Fruit fly (Drosophila melanogaster) whole organism, embryonic: Measurements from ENCODE around the gene Galphai.

Source experiments
- Aef1 ChIP-seq: fragments of 200-800 bp; sonication (Bioruptor generic); IDR thresholded peaks from 3 replicates; pipeline ENCODE4 v1.3.6; 2022; ENCODE audit warnings: missing biosample characterization, missing genetic modification characterization
- B-H2 ChIP-seq: fragments of 200-800 bp; sonication (Bioruptor generic); optimal IDR thresholded peaks from 2 replicates; lab custom pipeline; 2018; ENCODE audit warnings: missing biosample characterization, mild to moderate bottlenecking, missing genetic modification characterization
- CG10543 ChIP-seq: fragments of 200-800 bp; sonication (Bioruptor generic); optimal IDR thresholded peaks from 3 replicates; lab custom pipeline; 2017; ENCODE audit warnings: missing biosample characterization, mild to moderate bottlenecking, missing genetic modification characterization, moderate library complexity
- CG11093 ChIP-seq: fragments of 200-800 bp; sonication (Bioruptor generic); IDR thresholded peaks from 3 replicates; pipeline ENCODE4 v1.3.6; 2022; ENCODE audit warnings: missing biosample characterization, missing genetic modification characterization
- CG12391 ChIP-seq: fragments of 200-800 bp; sonication (Bioruptor generic); optimal IDR thresholded peaks from 3 replicates; lab custom pipeline; 2018; ENCODE audit warnings: missing biosample characterization, mild to moderate bottlenecking, missing genetic modification characterization, moderate library complexity
- CG14860 ChIP-seq: fragments of 200-800 bp; sonication (Bioruptor generic); IDR thresholded peaks from 3 replicates; pipeline ENCODE4 v1.3.6; 2022; ENCODE audit warnings: missing biosample characterization, missing genetic modification characterization; ENCODE audit not compliant: partially characterized antibody
- CG1602 ChIP-seq: fragments of 200-800 bp; sonication (Bioruptor generic); optimal IDR thresholded peaks from 3 replicates; lab custom pipeline; 2016; ENCODE audit warnings: missing biosample characterization, missing genetic modification characterization
- CG16815 ChIP-seq: fragments of 200-800 bp; sonication (Bioruptor generic); optimal IDR thresholded peaks from 3 replicates; lab custom pipeline; 2017; ENCODE audit warnings: missing biosample characterization, mild to moderate bottlenecking, missing genetic modification characterization
- CG16863 ChIP-seq: fragments of 200-800 bp; sonication (Bioruptor generic); optimal IDR thresholded peaks from 3 replicates; lab custom pipeline; 2016; ENCODE audit warnings: missing biosample characterization, missing genetic modification characterization
- CG17912 ChIP-seq: fragments of 200-800 bp; sonication (Bioruptor generic); optimal IDR thresholded peaks from 2 replicates; lab custom pipeline; 2018; ENCODE audit warnings: missing biosample characterization, mild to moderate bottlenecking, missing genetic modification characterization
- CG18476 ChIP-seq: fragments of 200-800 bp; sonication (Bioruptor generic); optimal IDR thresholded peaks from 2 replicates; lab custom pipeline; 2016; ENCODE audit warnings: missing biosample characterization, mild to moderate bottlenecking, missing genetic modification characterization
- CG31365 ChIP-seq: fragments of 200-800 bp; sonication (Bioruptor generic); optimal IDR thresholded peaks from 2 replicates; lab custom pipeline; 2018; ENCODE audit warnings: missing biosample characterization, mild to moderate bottlenecking, missing genetic modification characterization
- CG3407 ChIP-seq: fragments of 200-800 bp; sonication (Bioruptor generic); optimal IDR thresholded peaks from 2 replicates; lab custom pipeline; 2018; ENCODE audit warnings: missing biosample characterization, mild to moderate bottlenecking, missing genetic modification characterization
- CG34376 ChIP-seq: fragments of 200-800 bp; sonication (Bioruptor generic); optimal IDR thresholded peaks from 2 replicates; lab custom pipeline; 2018; ENCODE audit warnings: missing biosample characterization, mild to moderate bottlenecking, missing genetic modification characterization
- CG34422 ChIP-seq: fragments of 200-800 bp; sonication (Bioruptor generic); IDR thresholded peaks from 3 replicates; pipeline ENCODE4 v1.3.6; 2022; ENCODE audit warnings: missing biosample characterization, missing genetic modification characterization
- CG4404 ChIP-seq: fragments of 200-800 bp; sonication (Bioruptor generic); IDR thresholded peaks from 2 replicates; pipeline ENCODE4 v1.3.6; 2022; ENCODE audit warnings: missing biosample characterization, missing genetic modification characterization
- CG4820 ChIP-seq: fragments of 200-800 bp; sonication (Bioruptor generic); optimal IDR thresholded peaks from 3 replicates; lab custom pipeline; 2016; ENCODE audit warnings: missing biosample characterization, missing genetic modification characterization
- CG4854 ChIP-seq: fragments of 200-800 bp; sonication (Bioruptor generic); optimal IDR thresholded peaks from 2 replicates; lab custom pipeline; 2016; ENCODE audit warnings: missing biosample characterization, missing genetic modification characterization, inconsistent platforms
- CG6765 ChIP-seq: fragments of 200-800 bp; sonication (Bioruptor generic); optimal IDR thresholded peaks from 3 replicates; lab custom pipeline; 2017; ENCODE audit warnings: missing biosample characterization, mild to moderate bottlenecking, missing genetic modification characterization
- CG9215 ChIP-seq: fragments of 200-800 bp; sonication (Bioruptor generic); IDR thresholded peaks from 2 replicates; pipeline ENCODE4 v1.3.6; 2022; ENCODE audit warnings: missing biosample characterization, missing genetic modification characterization
- Dad ChIP-seq: fragments of 200-800 bp; sonication (Bioruptor generic); optimal IDR thresholded peaks from 3 replicates; lab custom pipeline; 2016; ENCODE audit warnings: missing biosample characterization, missing genetic modification characterization
- Doc2 ChIP-seq: fragments of 200-800 bp; sonication (Bioruptor generic); IDR thresholded peaks from 2 replicates; pipeline ENCODE4 v1.3.6; 2022; ENCODE audit warnings: missing biosample characterization, missing genetic modification characterization
- E2f2 ChIP-seq: fragments of 200-800 bp; sonication (Bioruptor generic); IDR thresholded peaks from 2 replicates; pipeline ENCODE4 v1.3.6; 2022; ENCODE audit warnings: missing biosample characterization, missing genetic modification characterization
- Ets65A ChIP-seq: fragments of 200-800 bp; sonication (Bioruptor generic); peaks from one replicate; lab custom pipeline; 2016; ENCODE audit warnings: missing biosample characterization, missing genetic modification characterization
- GATAe ChIP-seq: fragments of 200-800 bp; sonication (Bioruptor generic); conservative IDR thresholded peaks from 2 replicates; pipeline ENCODE4 v1.3.6; 2022; ENCODE audit warnings: missing biosample characterization, missing genetic modification characterization
- Hr3 ChIP-seq: fragments of 200-800 bp; sonication (Bioruptor generic); optimal IDR thresholded peaks from 3 replicates; lab custom pipeline; 2016; ENCODE audit warnings: missing biosample characterization, missing genetic modification characterization
- Jarid2 ChIP-seq: fragments of 200-800 bp; sonication (Bioruptor generic); optimal IDR thresholded peaks from 3 replicates; lab custom pipeline; 2017; ENCODE audit warnings: mild to moderate bottlenecking, missing biosample characterization, missing genetic modification reagents, missing genetic modification characterization
- Optix ChIP-seq: fragments of 200-800 bp; sonication (Bioruptor generic); IDR thresholded peaks from 3 replicates; pipeline ENCODE4 v1.3.6; 2022; ENCODE audit warnings: missing biosample characterization, missing genetic modification characterization
- Pdp1 ChIP-seq, 2 experiments: fragments of 200-800 bp; sonication (Bioruptor generic); optimal IDR thresholded peaks; 3 replicates each; lab custom pipeline; 2016; ENCODE audit warnings: missing biosample characterization in 2 of 2, missing genetic modification characterization in 2 of 2, mild to moderate bottlenecking in 1 of 2, moderate library complexity in 1 of 2
- Rfx ChIP-seq: fragments of 200-800 bp; sonication (Bioruptor generic); IDR thresholded peaks from 2 replicates; pipeline ENCODE4 v1.3.6; 2022; ENCODE audit warnings: missing biosample characterization, missing genetic modification characterization
- al ChIP-seq: fragments of 200-800 bp; sonication (Bioruptor generic); IDR thresholded peaks from 2 replicates; pipeline ENCODE4 v1.3.6; 2022; ENCODE audit warnings: missing biosample characterization, missing genetic modification characterization
- aop ChIP-seq: fragments of 200-800 bp; sonication (Bioruptor generic); IDR thresholded peaks from 2 replicates; pipeline ENCODE4 v1.3.6; 2022; ENCODE audit warnings: missing biosample characterization, missing genetic modification characterization
- cad ChIP-seq: fragments of >200 bp; optimal IDR thresholded peaks from 2 replicates; lab custom pipeline; 2017; ENCODE audit warnings: missing biosample characterization, missing genetic modification characterization
- chinmo ChIP-seq: fragments of 200-800 bp; sonication (Bioruptor generic); IDR thresholded peaks from 4 replicates; pipeline ENCODE4 v1.3.6; 2022; ENCODE audit warnings: missing biosample characterization, missing genetic modification characterization; ENCODE audit not compliant: partially characterized antibody
- corto ChIP-seq: fragments of 200-800 bp; sonication (Bioruptor generic); optimal IDR thresholded peaks from 2 replicates; lab custom pipeline; 2016; ENCODE audit warnings: missing biosample characterization, mild to moderate bottlenecking, missing genetic modification characterization, moderate library complexity
- exex ChIP-seq: fragments of 200-800 bp; sonication (Bioruptor generic); optimal IDR thresholded peaks from 4 replicates; lab custom pipeline; 2018; ENCODE audit warnings: missing biosample characterization, mild to moderate bottlenecking, missing genetic modification characterization, moderate library complexity
- her ChIP-seq: fragments of 200-800 bp; sonication (Bioruptor generic); optimal IDR thresholded peaks from 2 replicates; lab custom pipeline; 2016; ENCODE audit warnings: missing biosample characterization, missing genetic modification characterization
- jing ChIP-seq: fragments of 200-800 bp; sonication (Bioruptor generic); optimal IDR thresholded peaks from 2 replicates; lab custom pipeline; 2018; ENCODE audit warnings: missing biosample characterization, mild to moderate bottlenecking, missing genetic modification characterization
- nerfin-2 ChIP-seq: fragments of 200-800 bp; sonication (Bioruptor generic); IDR thresholded peaks from 2 replicates; pipeline ENCODE4 v1.3.6; 2022; ENCODE audit warnings: missing biosample characterization, missing genetic modification characterization; ENCODE audit not compliant: partially characterized antibody
- nmo ChIP-seq: fragments of 200-800 bp; sonication (Bioruptor generic); optimal IDR thresholded peaks from 2 replicates; lab custom pipeline; 2018; ENCODE audit warnings: missing biosample characterization, mild to moderate bottlenecking, missing genetic modification characterization, moderate library complexity
- row ChIP-seq: fragments of 200-800 bp; sonication (Bioruptor generic); IDR thresholded peaks from 3 replicates; pipeline ENCODE4 v1.3.6; 2022; ENCODE audit warnings: missing biosample characterization, missing genetic modification characterization
- salm ChIP-seq: fragments of 200-800 bp; sonication (Bioruptor generic); optimal IDR thresholded peaks from 2 replicates; lab custom pipeline; 2018; ENCODE audit warnings: missing biosample characterization, mild to moderate bottlenecking, missing genetic modification characterization
- sens ChIP-seq: fragments of 200-800 bp; sonication (Bioruptor generic); peaks from one replicate; lab custom pipeline; 2016; ENCODE audit warnings: missing biosample characterization, missing genetic modification characterization
- shn ChIP-seq: fragments of 200-800 bp; sonication (Bioruptor generic); optimal IDR thresholded peaks from 3 replicates; lab custom pipeline; 2016; ENCODE audit warnings: missing biosample characterization, missing genetic modification characterization
- sug ChIP-seq: fragments of 200-800 bp; optimal IDR thresholded peaks from 2 replicates; lab custom pipeline; 2019; ENCODE audit warnings: missing biosample characterization, mild to moderate bottlenecking, missing genetic modification characterization, moderate library complexity
- tap ChIP-seq: fragments of 200-800 bp; optimal IDR thresholded peaks from 3 replicates; lab custom pipeline; 2019; ENCODE audit warnings: missing biosample characterization, mild to moderate bottlenecking, missing genetic modification characterization, moderate library complexity
- toy ChIP-seq: fragments of 200-800 bp; sonication (Bioruptor generic); IDR thresholded peaks from 2 replicates; pipeline ENCODE4 v1.3.6; 2022; ENCODE audit warnings: missing biosample characterization, missing genetic modification characterization
- zen2 ChIP-seq: fragments of 200-800 bp; sonication (Bioruptor generic); IDR thresholded peaks from 3 replicates; pipeline ENCODE4 v1.3.6; 2022; ENCODE audit warnings: missing biosample characterization, missing genetic modification characterization; ENCODE audit not compliant: partially characterized antibody

Gene Galphai

dm6 chr3L:6963792-6964487 lies 15.9 kb downstream of the Galphai start (continued):
- TF ChIP-seq Optix (GFP tag; lab: Robert Waterston, UW) (0 out of 3 replicates have a peak, but pooled peaks have one; percentile 46), Dad (GFP tag; lab: Kevin White, UChicago) (peak; percentile 22), corto (GFP tag; lab: Kevin White, UChicago) (no peak), CG34422 (GFP tag; lab: Robert Waterston, UW) (peak; percentile 47; the same call in 1 of the 3 replicates), CG1602 (GFP tag; lab: Kevin White, UChicago) (peak; percentile 77), Rfx (peak; percentile 78), CG12391 (tag; lab: Kevin White, UChicago) (peak; percentile 90), Aef1 (GFP tag; lab: Robert Waterston, UW) (peak; percentile 72), cad (GFP tag; lab: Kevin White, UChicago) (no peak), jing (GFP tag; lab: Kevin White, UChicago) (peak; percentile 75), CG16815 (peak; percentile 67)

dm6 chr3L:6963175-6963574 lies 16.7 kb downstream of the Galphai start:
- TF ChIP-seq CG17912 (peak; percentile 26), CG6765 (GFP tag; lab: Kevin White, UChicago) (no peak), CG11093 (GFP tag; lab: Robert Waterston, UW) (no peak), CG34376 (GFP tag; lab: Kevin White, UChicago) (peak; percentile 2), chinmo (GFP tag; lab: Robert Waterston, UW) (peak; percentile 85; the same call in 1 of the 4 replicates), GATAe (GFP tag; lab: Robert Waterston, UW) (peak; percentile 67), exex (tag; lab: Kevin White, UChicago) (peak; percentile 83), CG3407 (no peak), CG10543 (peak; percentile 4), sens (GFP tag; lab: Kevin White, UChicago) (peak; percentile 68), E2f2 (no peak), CG31365 (tag; lab: Kevin White, UChicago) (no peak), aop (peak; percentile 43; the same call in 1 of the 2 replicates), CG4854 (GFP tag; lab: Kevin White, UChicago) (no peak)
- TF ChIP-seq, all 482 proteins: peak for 8

- TF ChIP-seq Doc2 (GFP tag; lab: Robert Waterston, UW) (no peak), tap (tag; lab: Kevin White, UChicago) (no peak), CG9215 (no peak), Pdp1 (GFP tag; optimal IDR thresholded peaks at IDR 0.05; lab: Kevin White, UChicago) (peak in 1 of 2 experiments; percentile 73), B-H2 (GFP tag; lab: Kevin White, UChicago) (no peak), CG4404 (no peak), CG4820 (GFP tag; lab: Kevin White, UChicago) (no peak), shn (GFP tag; lab: Kevin White, UChicago) (no peak), GATAe (GFP tag; lab: Robert Waterston, UW) (no peak), Ets65A (GFP tag; lab: Kevin White, UChicago) (peak; percentile 75), al (GFP tag; lab: Robert Waterston, UW) (no peak), CG16863 (GFP tag; lab: Kevin White, UChicago) (no peak), toy (no peak), zen2 (GFP tag; lab: Robert Waterston, UW) (no peak), nmo (GFP tag; lab: Kevin White, UChicago) (no peak), nerfin-2 (GFP tag; lab: Robert Waterston, UW) (no peak), her (no peak), CG18476 (GFP tag; lab: Kevin White, UChicago) (no peak), row (GFP tag; lab: Robert Waterston, UW) (no peak), CG14860 (GFP tag; lab: Robert Waterston, UW) (no peak), sug (no peak), salm (tag; lab: Kevin White, UChicago) (no peak), Jarid2 (GFP tag; lab: Kevin White, UChicago) (no peak), Hr3 (GFP tag; lab: Kevin White, UChicago) (no peak)
Measured at dm6 chr3L:6961992-6962570, 17.8 kb downstream of the Galphai start.
